Worm (Caenorhabditis elegans) whole organism, mixed stage, embryonic: Measurements from ENCODE around the gene pgp-6.

Experiments used
- M03D4.4 ChIP-seq: sonication (generic microtip); optimal IDR thresholded peaks from 2 replicates; lab custom pipeline; 2017; ENCODE audit warnings: mild to moderate bottlenecking, missing genetic modification characterization, missing compliant biosample characterization
- bed-3 ChIP-seq: fragments of 200-800 bp; sonication (Bioruptor generic); optimal IDR thresholded peaks from 3 replicates; lab custom pipeline; 2018; ENCODE audit warnings: mild to moderate bottlenecking, missing genetic modification characterization, moderate library complexity, missing compliant biosample characterization
- blmp-1 ChIP-seq: fragments of 150-350 bp; optimal IDR thresholded peaks from 2 replicates; lab custom pipeline; 2014; ENCODE audit warnings: missing biosample characterization, missing genetic modification characterization
- ceh-39 ChIP-seq: fragments of 150-350 bp; optimal IDR thresholded peaks from 2 replicates; lab custom pipeline; 2014; ENCODE audit warnings: missing biosample characterization, missing genetic modification characterization
- ces-1 ChIP-seq: fragments of 150-350 bp; optimal IDR thresholded peaks from 2 replicates; lab custom pipeline; 2014; ENCODE audit warnings: missing biosample characterization, missing genetic modification reagents, missing genetic modification characterization
- cnd-1 ChIP-seq: fragments of 200-800 bp; sonication (Bioruptor generic); optimal IDR thresholded peaks from 2 replicates; lab custom pipeline; 2018; ENCODE audit warnings: mild to moderate bottlenecking, missing genetic modification characterization, missing compliant biosample characterization
- drap-1 ChIP-seq: fragments of 200-800 bp; sonication (Bioruptor generic); optimal IDR thresholded peaks from 3 replicates; lab custom pipeline; 2018; ENCODE audit warnings: mild to moderate bottlenecking, missing genetic modification characterization, missing compliant biosample characterization
- elt-1 ChIP-seq: sonication (generic microtip); optimal IDR thresholded peaks from 2 replicates; lab custom pipeline; 2017; ENCODE audit warnings: missing genetic modification characterization, mild to moderate bottlenecking, missing compliant biosample characterization, antibody characterized with exemption, moderate library complexity, borderline replicate concordance; ENCODE audit not compliant: insufficient read depth
- elt-3 ChIP-seq: fragments of 150-350 bp; optimal IDR thresholded peaks from 2 replicates; lab custom pipeline; 2014; ENCODE audit warnings: missing biosample characterization, missing genetic modification characterization
- flh-1 ChIP-seq: fragments of 200-800 bp; sonication (Bioruptor generic); optimal IDR thresholded peaks from 2 replicates; lab custom pipeline; 2018; ENCODE audit warnings: mild to moderate bottlenecking, missing genetic modification characterization, moderate library complexity, missing compliant biosample characterization
- hlh-1 ChIP-seq: fragments of 150-350 bp; optimal IDR thresholded peaks from 2 replicates; lab custom pipeline; 2014; ENCODE audit warnings: missing biosample characterization, missing genetic modification reagents, missing genetic modification characterization
- lin-13 ChIP-seq: fragments of 150-350 bp; optimal IDR thresholded peaks from 2 replicates; lab custom pipeline; 2014; ENCODE audit warnings: missing biosample characterization, missing genetic modification characterization
- lsy-2 ChIP-seq: fragments of 150-350 bp; optimal IDR thresholded peaks from 2 replicates; lab custom pipeline; 2014; ENCODE audit warnings: missing biosample characterization, missing genetic modification characterization
- mab-5 ChIP-seq: fragments of 150-350 bp; optimal IDR thresholded peaks from 2 replicates; lab custom pipeline; 2014; ENCODE audit warnings: missing biosample characterization, missing genetic modification characterization
- mep-1 ChIP-seq: fragments of 150-350 bp; optimal IDR thresholded peaks from 2 replicates; lab custom pipeline; 2017; ENCODE audit warnings: missing biosample characterization, missing genetic modification reagents, missing genetic modification characterization, inconsistent platforms
- nhr-2 ChIP-seq: fragments of 150-350 bp; optimal IDR thresholded peaks from 2 replicates; lab custom pipeline; 2014; ENCODE audit warnings: missing biosample characterization, missing genetic modification characterization
- nhr-28 ChIP-seq: fragments of 150-350 bp; optimal IDR thresholded peaks from 2 replicates; lab custom pipeline; 2014; ENCODE audit warnings: missing biosample characterization, missing genetic modification characterization
- nhr-76 ChIP-seq: sonication (generic microtip); optimal IDR thresholded peaks from 2 replicates; lab custom pipeline; 2017; ENCODE audit warnings: missing biosample characterization, missing genetic modification characterization
- pha-4 ChIP-seq: fragments of 150-350 bp; optimal IDR thresholded peaks from 2 replicates; lab custom pipeline; 2018; ENCODE audit warnings: missing biosample characterization, missing genetic modification reagents, missing genetic modification characterization
- sem-2 ChIP-seq: fragments of 200-800 bp; sonication (Bioruptor generic); optimal IDR thresholded peaks from 2 replicates; lab custom pipeline; 2018; ENCODE audit warnings: mild to moderate bottlenecking, missing genetic modification characterization, missing compliant biosample characterization
- snpc-4 ChIP-seq: fragments of 150-350 bp; optimal IDR thresholded peaks from 2 replicates; lab custom pipeline; 2014; ENCODE audit warnings: missing biosample characterization, missing genetic modification characterization
- sptf-1 ChIP-seq: sonication (generic microtip); optimal IDR thresholded peaks from 2 replicates; lab custom pipeline; 2017; ENCODE audit warnings: mild to moderate bottlenecking, missing genetic modification characterization, moderate library complexity, missing compliant biosample characterization
- unc-120 ChIP-seq: sonication (generic microtip); optimal IDR thresholded peaks from 2 replicates; lab custom pipeline; 2017; ENCODE audit warnings: missing genetic modification characterization, missing compliant biosample characterization; ENCODE audit not compliant: poor library complexity, severe bottlenecking
- unc-39 ChIP-seq: fragments of 150-350 bp; optimal IDR thresholded peaks from 2 replicates; lab custom pipeline; 2014; ENCODE audit warnings: missing biosample characterization, missing genetic modification characterization
- unc-62 ChIP-seq: fragments of 150-350 bp; optimal IDR thresholded peaks from 2 replicates; lab custom pipeline; 2014; ENCODE audit warnings: missing biosample characterization, missing genetic modification reagents, missing genetic modification characterization
- zip-8 ChIP-seq: fragments of 150-350 bp; optimal IDR thresholded peaks from 2 replicates; lab custom pipeline; 2014; ENCODE audit warnings: missing biosample characterization, missing genetic modification characterization
- ztf-11 ChIP-seq: fragments of 150-350 bp; optimal IDR thresholded peaks from 2 replicates; lab custom pipeline; 2014; ENCODE audit warnings: missing biosample characterization, missing genetic modification characterization

The pgp-6 gene

ce11 chrX:10862582-10862981 lies 14.6 kb downstream of the pgp-6 start:
- TF ChIP-seq snpc-4 (no peak), blmp-1 (tag; lab: Kevin White, UChicago) (no peak), ztf-11 (tag; lab: Kevin White, UChicago) (no peak), bed-3 (no peak), cnd-1 (no peak), flh-1 (no peak), M03D4.4 (tag; lab: Kevin White, UChicago) (no peak), nhr-76 (no peak), mab-5 (no peak), nhr-2 (tag; lab: Kevin White, UChicago) (no peak), ceh-39 (tag; lab: Kevin White, UChicago) (no peak), lin-13 (tag; lab: Kevin White, UChicago) (no peak), elt-1 (tag; lab: Kevin White, UChicago) (no peak), lsy-2 (tag; lab: Kevin White, UChicago) (no peak), unc-62 (GFP tag; lab: Kevin White, UChicago) (no peak)

ce11 chrX:10861673-10862072 lies 15.6 kb downstream of the pgp-6 start:
- no peak for TF ChIP-seq nhr-2 (tag; lab: Kevin White, UChicago)
- TF ChIP-seq bed-3: no peak
- TF ChIP-seq pha-4 (tag; lab: Kevin White, UChicago): no peak
- TF ChIP-seq ceh-39 (tag; lab: Kevin White, UChicago): no peak
- no peak for TF ChIP-seq sptf-1 (tag; lab: Kevin White, UChicago)
- no peak for TF ChIP-seq M03D4.4 (tag; lab: Kevin White, UChicago)

- no peak for TF ChIP-seq mep-1 (tag; lab: Kevin White, UChicago)
- no peak for TF ChIP-seq lsy-2 (tag; lab: Kevin White, UChicago)
- no peak for TF ChIP-seq pha-4 (tag; lab: Kevin White, UChicago)
- TF ChIP-seq lin-13 (tag; lab: Kevin White, UChicago): no peak
- TF ChIP-seq unc-120 (tag; lab: Kevin White, UChicago): no peak
- TF ChIP-seq ceh-39 (tag; lab: Kevin White, UChicago): no peak
- no peak for TF ChIP-seq sem-2 (GFP tag; lab: Kevin White, UChicago)
- no peak for TF ChIP-seq ces-1 (GFP tag; lab: Kevin White, UChicago)
- no peak for TF ChIP-seq flh-1
- TF ChIP-seq unc-62 (GFP tag; lab: Kevin White, UChicago): no peak
- no peak for TF ChIP-seq drap-1 (GFP tag; lab: Kevin White, UChicago)
- no peak for TF ChIP-seq elt-3 (tag; lab: Kevin White, UChicago)
- TF ChIP-seq snpc-4: no peak
- no peak for TF ChIP-seq sptf-1 (tag; lab: Kevin White, UChicago)
- no peak for TF ChIP-seq blmp-1 (tag; lab: Kevin White, UChicago)
These were observed 17.6 kb downstream of the pgp-6 start for ce11 chrX:10859622-10860021.

ce11 chrX:10859211-10859610 lies 18.0 kb downstream of the pgp-6 start, which contains the start of gene pgp-5:
Gene pgp-5 (minus strand): TSS chrX:10859297.
- TF ChIP-seq elt-1 (tag; lab: Kevin White, UChicago) (no peak), flh-1 (no peak), lsy-2 (tag; lab: Kevin White, UChicago) (no peak)

- TF ChIP-seq nhr-28 (tag; lab: Kevin White, UChicago): no peak
- TF ChIP-seq unc-62 (GFP tag; lab: Kevin White, UChicago): peak; percentile 29
- peak; percentile 91 for TF ChIP-seq hlh-1 (tag; lab: Kevin White, UChicago)
- TF ChIP-seq, all 35 proteins: peak for 2
These were observed 24.0 kb downstream of the pgp-6 start for ce11 chrX:10853271-10853670.

- TF ChIP-seq unc-39 (no peak), ces-1 (GFP tag; lab: Kevin White, UChicago) (peak; percentile 91), cnd-1 (peak; percentile 46)
These were observed 25.5 kb downstream of the pgp-6 start for ce11 chrX:10851735-10852134.

ce11 chrX:10851202-10851601 lies 26.0 kb downstream of the pgp-6 start:
- TF ChIP-seq zip-8 (tag; lab: Kevin White, UChicago) (peak; percentile 13), unc-39 (no peak), unc-62 (GFP tag; lab: Kevin White, UChicago) (peak; percentile 17)
